Worm (Caenorhabditis elegans) whole organism, L3 larva: ENCODE data around the gene nekl-3.

Source experiments
- R02D3.7 ChIP-seq: fragments of 150-350 bp; optimal IDR thresholded peaks from 2 replicates; lab custom pipeline; 2014; ENCODE audit warnings: missing biosample characterization, missing genetic modification characterization
- ZK546.5 ChIP-seq: sonication (generic microtip); optimal IDR thresholded peaks from 2 replicates; lab custom pipeline; 2017; ENCODE audit warnings: missing biosample characterization, missing genetic modification characterization
- ama-1 ChIP-seq: fragments of 150-350 bp; optimal IDR thresholded peaks from 2 replicates; lab custom pipeline; 2018
- ceh-16 ChIP-seq: sonication (generic microtip); optimal IDR thresholded peaks from 2 replicates; lab custom pipeline; 2017; ENCODE audit warnings: missing biosample characterization, missing genetic modification characterization
- ceh-9 ChIP-seq: sonication (generic microtip); optimal IDR thresholded peaks from 2 replicates; lab custom pipeline; 2018; ENCODE audit warnings: missing biosample characterization, missing genetic modification characterization
- daf-12 ChIP-seq: fragments of 150-350 bp; optimal IDR thresholded peaks from 2 replicates; lab custom pipeline; 2014; ENCODE audit warnings: missing biosample characterization, missing genetic modification reagents, missing genetic modification characterization
- egl-5 ChIP-seq: fragments of 150-350 bp; optimal IDR thresholded peaks from 2 replicates; lab custom pipeline; 2017; ENCODE audit warnings: missing biosample characterization, missing genetic modification reagents, missing genetic modification characterization, inconsistent platforms
- elt-2 ChIP-seq: sonication (generic microtip); optimal IDR thresholded peaks from 2 replicates; lab custom pipeline; 2016; ENCODE audit warnings: missing genetic modification reagents, mild to moderate bottlenecking, missing genetic modification characterization, missing compliant biosample characterization
- elt-3 ChIP-seq, 3 experiments: fragments of 150-350 bp in 1 of 3; sonication (generic microtip) in 2 of 3; optimal IDR thresholded peaks; 2 replicates in 2 of 3; 4 replicates in 1 of 3; lab custom pipeline; 2014 to 2017; ENCODE audit warnings: missing biosample characterization in 3 of 3, missing genetic modification characterization in 3 of 3
- fkh-10 ChIP-seq: sonication (generic microtip); optimal IDR thresholded peaks from 2 replicates; lab custom pipeline; 2017; ENCODE audit warnings: missing biosample characterization, missing genetic modification reagents, missing genetic modification characterization
- hmg-11 ChIP-seq: sonication (generic microtip); optimal IDR thresholded peaks from 2 replicates; lab custom pipeline; 2016; ENCODE audit warnings: missing genetic modification characterization, missing compliant biosample characterization
- jun-1 ChIP-seq: fragments of 150-350 bp; optimal IDR thresholded peaks from 2 replicates; lab custom pipeline; 2014; ENCODE audit warnings: missing biosample characterization, missing genetic modification reagents, missing genetic modification characterization
- lin-15B ChIP-seq: fragments of 150-350 bp; optimal IDR thresholded peaks from 2 replicates; lab custom pipeline; 2014; ENCODE audit warnings: missing biosample characterization, missing genetic modification characterization
- lin-39 ChIP-seq: fragments of 150-350 bp; optimal IDR thresholded peaks from 2 replicates; lab custom pipeline; 2018; ENCODE audit warnings: missing biosample characterization, missing genetic modification reagents, missing genetic modification characterization
- lsy-12 ChIP-seq: sonication (generic microtip); optimal IDR thresholded peaks from 2 replicates; lab custom pipeline; 2016; ENCODE audit warnings: mild to moderate bottlenecking, missing genetic modification characterization, missing compliant biosample characterization
- mdl-1 ChIP-seq: fragments of 150-350 bp; optimal IDR thresholded peaks from 2 replicates; lab custom pipeline; 2014; ENCODE audit warnings: missing biosample characterization, missing genetic modification characterization
- nhr-12 ChIP-seq: fragments of 150-350 bp; optimal IDR thresholded peaks from 2 replicates; lab custom pipeline; 2014; ENCODE audit warnings: missing biosample characterization, missing genetic modification characterization
- nhr-237 ChIP-seq: fragments of 150-350 bp; optimal IDR thresholded peaks from 2 replicates; lab custom pipeline; 2014; ENCODE audit warnings: missing biosample characterization, missing genetic modification characterization
- nhr-28 ChIP-seq: fragments of 150-350 bp; optimal IDR thresholded peaks from 2 replicates; lab custom pipeline; 2014; ENCODE audit warnings: missing biosample characterization, missing genetic modification characterization
- nhr-43 ChIP-seq: sonication (generic microtip); optimal IDR thresholded peaks from 2 replicates; lab custom pipeline; 2016; ENCODE audit warnings: mild to moderate bottlenecking, missing genetic modification characterization, missing compliant biosample characterization; ENCODE audit not compliant: poor library complexity, severe bottlenecking
- nhr-67 ChIP-seq: fragments of 150-350 bp; optimal IDR thresholded peaks from 2 replicates; lab custom pipeline; 2014; ENCODE audit warnings: missing biosample characterization, missing genetic modification characterization
- nhr-77 ChIP-seq: fragments of 150-350 bp; optimal IDR thresholded peaks from 2 replicates; lab custom pipeline; 2014; ENCODE audit warnings: missing biosample characterization, missing genetic modification characterization
- pha-4 ChIP-seq: fragments of 150-350 bp; optimal IDR thresholded peaks from 2 replicates; lab custom pipeline; 2014; ENCODE audit warnings: missing biosample characterization, missing genetic modification reagents, missing genetic modification characterization
- pqm-1 ChIP-seq: fragments of 150-350 bp; optimal IDR thresholded peaks from 2 replicates; lab custom pipeline; 2017; ENCODE audit warnings: missing biosample characterization, missing genetic modification characterization, inconsistent platforms
- sea-2 ChIP-seq: fragments of 150-350 bp; sonication (generic microtip); optimal IDR thresholded peaks from 4 replicates; lab custom pipeline; 2014; ENCODE audit warnings: missing biosample characterization, missing genetic modification reagents, missing genetic modification characterization
- snpc-4 ChIP-seq: fragments of 150-350 bp; optimal IDR thresholded peaks from 2 replicates; lab custom pipeline; 2014; ENCODE audit warnings: missing biosample characterization, missing genetic modification characterization
- unc-39 ChIP-seq: sonication (generic microtip); optimal IDR thresholded peaks from 4 replicates; lab custom pipeline; 2017; ENCODE audit warnings: missing biosample characterization, missing genetic modification characterization
- unc-62 ChIP-seq: fragments of 150-350 bp; sonication (generic microtip); optimal IDR thresholded peaks from 4 replicates; lab custom pipeline; 2014; ENCODE audit warnings: missing biosample characterization, missing genetic modification reagents, missing genetic modification characterization
- zag-1 ChIP-seq: fragments of 150-350 bp; optimal IDR thresholded peaks from 2 replicates; lab custom pipeline; 2014; ENCODE audit warnings: missing biosample characterization, missing genetic modification characterization
- ztf-11 ChIP-seq: fragments of 150-350 bp; optimal IDR thresholded peaks from 2 replicates; lab custom pipeline; 2014; ENCODE audit warnings: missing biosample characterization, missing genetic modification characterization
- ztf-4 ChIP-seq: fragments of 150-350 bp; optimal IDR thresholded peaks from 2 replicates; lab custom pipeline; 2014; ENCODE audit warnings: missing biosample characterization, missing genetic modification characterization

Gene nekl-3

DNA sequence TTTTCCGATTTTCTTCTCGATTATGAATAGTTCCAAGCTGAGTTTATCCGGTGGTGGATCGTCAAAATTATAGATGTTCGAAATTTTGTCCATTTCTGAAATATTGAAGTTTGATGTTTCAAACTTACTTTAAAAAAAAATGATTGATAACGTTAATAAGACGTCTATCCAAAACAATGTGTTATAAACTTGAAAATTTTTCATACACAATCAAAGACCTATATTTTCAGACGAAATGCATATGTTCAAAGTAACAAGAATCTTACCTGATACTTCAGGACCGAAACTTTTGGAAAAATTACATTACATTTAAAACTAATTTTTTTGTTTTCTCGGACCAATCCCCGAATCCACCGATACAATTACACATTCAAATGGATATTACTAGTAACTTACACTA is at the start of gene nekl-3:
nekl-3 (minus strand) TSS at position 101 of the 400 bp plus-strand sequence.
- TF ChIP-seq lin-39 (tag; lab: Kevin White, UChicago) (no peak), nhr-67 (no peak), R02D3.7 (tag; lab: Kevin White, UChicago) (no peak), unc-62 (GFP tag; lab: Kevin White, UChicago) (no peak), ZK546.5 (no peak), sea-2 (no peak), ceh-9 (no peak), nhr-12 (tag; lab: Kevin White, UChicago) (no peak), lin-15B (no peak)

DNA sequence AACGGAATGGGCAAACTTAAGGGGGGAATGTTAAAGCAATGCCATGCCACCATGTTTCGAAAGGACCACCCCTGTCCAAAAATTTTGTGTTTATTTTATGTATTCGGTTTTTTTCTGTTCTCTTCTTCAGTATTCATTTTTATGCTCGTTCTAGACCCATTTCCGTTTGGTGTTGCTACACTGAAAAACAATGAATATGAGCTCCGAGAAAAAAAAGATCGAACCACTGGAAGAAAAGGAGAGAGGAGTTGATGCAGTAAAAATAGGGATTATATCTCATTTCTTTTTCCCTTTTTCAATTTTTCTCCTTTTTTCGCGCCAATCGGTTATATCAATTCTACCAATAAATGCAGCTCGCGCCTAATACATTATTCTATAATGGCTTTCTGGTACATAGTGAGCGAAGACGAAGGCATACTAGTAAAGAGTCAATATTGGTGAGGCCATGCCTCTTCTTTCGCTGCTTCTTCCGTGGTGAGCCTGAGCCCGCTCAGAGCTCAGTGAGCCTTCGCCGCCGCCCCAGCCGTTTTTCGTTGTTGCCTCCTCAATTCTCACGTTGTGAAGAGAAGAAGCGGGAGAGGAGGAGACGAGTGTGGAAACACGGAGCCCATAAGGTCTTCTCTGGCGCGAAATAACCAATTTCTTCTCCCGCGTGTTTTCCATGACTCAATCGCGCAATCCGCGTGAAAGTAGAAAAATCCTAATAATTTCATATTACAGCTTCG is 48.9 kb upstream of the nekl-3 start:
- TF ChIP-seq fkh-10 = no peak
- no peak for TF ChIP-seq ZK546.5
- no peak for TF ChIP-seq lin-15B
- TF ChIP-seq hmg-11 (tag; lab: Kevin White, UChicago) = peak; percentile 10
- no peak for TF ChIP-seq snpc-4 (tag; lab: Kevin White, UChicago)
- TF ChIP-seq lin-39 (tag; lab: Kevin White, UChicago) = peak; percentile 26
- no peak for TF ChIP-seq ceh-16 (tag; lab: Kevin White, UChicago)
- no peak for TF ChIP-seq daf-12 (tag; lab: Kevin White, UChicago)
- no peak for TF ChIP-seq R02D3.7 (tag; lab: Kevin White, UChicago)

DNA sequence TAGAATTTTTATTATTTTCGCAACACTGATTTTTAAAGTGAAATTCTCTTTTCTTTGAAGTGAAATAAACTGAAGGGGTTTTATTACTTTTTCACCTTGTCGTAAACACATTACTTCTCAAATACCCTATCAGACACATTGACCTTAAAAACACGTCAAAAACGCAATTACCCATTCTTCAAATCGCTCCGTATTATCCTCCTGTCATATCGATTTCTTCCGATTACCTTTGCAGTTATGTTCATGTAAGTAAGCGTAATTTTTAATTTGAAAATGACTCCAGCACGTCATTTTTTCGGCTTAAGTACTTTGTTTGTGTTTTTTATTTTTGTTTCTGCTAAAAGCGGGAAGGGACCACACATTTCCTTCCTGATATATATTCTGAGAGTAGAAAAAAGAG is 47.0 kb upstream of the nekl-3 start:
- TF ChIP-seq egl-5 (peak; percentile 87), ama-1 (lab: Kevin White, UChicago) (no peak), daf-12 (tag; lab: Kevin White, UChicago) (no peak), jun-1 (tag; lab: Kevin White, UChicago) (no peak), elt-3 (tag; optimal IDR thresholded peaks at IDR 0.05; lab: Kevin White, UChicago) (no peak), ztf-4 (tag; lab: Kevin White, UChicago) (no peak), nhr-12 (tag; lab: Kevin White, UChicago) (no peak)

DNA sequence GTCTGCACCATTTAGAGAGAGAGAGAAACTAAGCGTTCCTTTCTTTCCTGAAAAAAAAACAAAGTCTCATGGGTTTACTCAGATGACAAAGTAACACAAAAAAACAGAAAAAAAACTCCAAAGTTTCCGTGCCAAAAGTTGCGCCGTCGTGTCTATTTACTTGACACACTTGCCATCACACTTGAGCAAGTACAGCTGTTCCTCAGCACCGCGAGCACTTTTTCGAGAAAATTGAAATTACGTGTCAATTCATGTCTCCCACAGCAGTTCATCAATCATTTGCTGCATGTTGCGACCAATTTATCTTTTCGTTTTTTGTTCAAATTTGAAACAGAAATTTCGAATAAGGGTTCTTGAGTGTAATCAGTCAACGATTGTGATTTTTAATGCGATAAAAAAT is 45.2 kb upstream of the nekl-3 start:
- no peak for TF ChIP-seq snpc-4 (tag; lab: Kevin White, UChicago)
- TF ChIP-seq mdl-1 (tag; lab: Kevin White, UChicago) = no peak
- no peak for TF ChIP-seq zag-1
- TF ChIP-seq lsy-12 (tag; lab: Kevin White, UChicago) = no peak
- TF ChIP-seq egl-5 = no peak
- TF ChIP-seq nhr-67 = no peak
- TF ChIP-seq lin-39 (tag; lab: Kevin White, UChicago) = peak; percentile 30
- no peak for TF ChIP-seq unc-39 (tag; lab: Kevin White, UChicago)
- TF ChIP-seq pha-4 (tag; lab: Kevin White, UChicago) = peak; percentile 51

DNA sequence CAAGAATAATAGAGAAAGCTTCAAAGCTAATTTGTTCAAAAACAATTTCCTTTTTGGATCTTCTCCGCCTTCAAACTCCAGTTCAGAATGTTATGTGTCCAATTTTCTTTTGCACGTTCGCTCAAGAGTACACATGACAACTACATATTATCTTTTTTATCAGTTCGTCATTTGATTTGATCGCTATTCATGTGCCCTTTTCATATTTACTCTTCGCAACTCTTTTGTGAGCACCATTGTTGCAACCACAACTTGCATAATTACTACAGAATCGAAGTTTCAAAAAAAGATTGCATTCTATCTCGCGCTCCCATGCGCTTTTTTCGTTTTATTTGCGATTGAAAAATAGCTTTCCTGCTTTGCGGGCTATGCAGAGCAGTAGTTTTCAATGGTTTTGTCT is 44.0 kb upstream of the nekl-3 start:
- TF ChIP-seq pha-4 (tag; lab: Kevin White, UChicago) (peak; percentile 56), elt-2 (tag; lab: Kevin White, UChicago) (peak; percentile 41), ztf-11 (tag; lab: Kevin White, UChicago) (no peak), pqm-1 (tag; lab: Kevin White, UChicago) (peak; percentile 22)

DNA sequence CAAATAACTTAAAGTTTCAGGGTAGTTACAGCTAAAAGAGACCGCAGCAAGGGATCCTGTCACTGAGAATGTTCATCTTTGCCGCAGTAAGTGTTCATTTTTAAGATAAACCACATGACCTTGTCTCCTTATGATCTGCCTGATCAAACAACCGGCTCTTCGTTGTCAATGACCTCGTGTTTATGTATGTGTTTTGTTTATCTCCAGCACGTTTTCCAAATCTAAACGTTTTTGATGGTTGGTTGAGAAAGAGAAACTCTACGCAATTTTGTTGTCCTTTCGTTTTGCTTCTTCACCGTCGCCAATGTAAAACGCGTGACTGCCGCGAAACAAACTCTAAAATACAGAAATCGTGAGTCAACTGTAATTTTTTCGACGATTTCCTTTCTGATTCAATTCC is 42.8 kb upstream of the nekl-3 start, which contains the start of gene tsct-1:
tsct-1 (plus strand) TSS at position 12 of the 400 bp plus-strand sequence.
- TF ChIP-seq nhr-28 (tag; lab: Kevin White, UChicago) (no peak), pha-4 (tag; lab: Kevin White, UChicago) (peak; percentile 86)

DNA sequence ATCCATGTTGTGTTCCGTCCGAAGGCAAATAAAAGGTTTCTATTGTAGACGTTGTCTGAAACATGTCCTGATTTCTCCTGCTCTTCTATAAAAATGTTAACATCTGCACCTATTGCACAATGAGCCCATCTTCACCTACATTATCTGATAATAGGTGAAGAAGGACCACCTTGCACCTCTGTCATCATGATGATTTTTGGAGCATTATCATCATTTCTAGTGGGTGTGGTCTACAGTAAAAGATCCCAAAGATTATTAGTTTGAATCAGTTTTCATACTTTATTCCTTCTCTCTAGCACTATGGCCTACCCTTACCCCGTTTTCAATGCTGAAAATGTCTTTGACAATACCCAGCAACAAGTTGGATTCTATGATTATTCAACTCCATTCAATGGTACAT is 39.0 kb upstream of the nekl-3 start, which contains the start of gene med-1:
med-1 (plus strand) TSS at position 301 of the 400 bp plus-strand sequence.
- TF ChIP-seq lsy-12 (tag; lab: Kevin White, UChicago) (no peak), snpc-4 (tag; lab: Kevin White, UChicago) (no peak), nhr-43 (no peak), nhr-28 (tag; lab: Kevin White, UChicago) (no peak), nhr-77 (no peak), nhr-237 (tag; lab: Kevin White, UChicago) (no peak), ceh-16 (tag; lab: Kevin White, UChicago) (no peak), fkh-10 (no peak), unc-62 (GFP tag; lab: Kevin White, UChicago) (no peak), unc-39 (tag; lab: Kevin White, UChicago) (no peak), R02D3.7 (tag; lab: Kevin White, UChicago) (no peak)
